Fruit fly (Drosophila melanogaster) whole organism, prepupa: Measurements from ENCODE around the gene Jon66Ci.
A peak's percentile ranks its signal among the peaks of the same experiment; 100 is the strongest.

Experiments used
- CG10669 ChIP-seq: fragments of 200-800 bp; sonication (Bioruptor generic); optimal IDR thresholded peaks from 3 replicates; lab custom pipeline; 2018; ENCODE audit warnings: missing biosample characterization, mild to moderate bottlenecking, missing genetic modification characterization, moderate library complexity
- CG11294 ChIP-seq: fragments of 200-800 bp; sonication (Bioruptor generic); IDR thresholded peaks from 2 replicates; pipeline ENCODE4 v1.3.6; 2022; ENCODE audit warnings: missing biosample characterization, missing genetic modification characterization
- CG11762 ChIP-seq: fragments of 200-800 bp; sonication (Bioruptor generic); optimal IDR thresholded peaks from 3 replicates; lab custom pipeline; 2016; ENCODE audit warnings: missing biosample characterization, missing genetic modification characterization; ENCODE audit not compliant: insufficient read depth
- CG11902 ChIP-seq: fragments of 200-800 bp; sonication (Bioruptor generic); optimal IDR thresholded peaks from 3 replicates; lab custom pipeline; 2016; ENCODE audit warnings: missing biosample characterization, missing genetic modification characterization
- CG15336 ChIP-seq: fragments of 200-800 bp; sonication (Bioruptor generic); IDR thresholded peaks from 2 replicates; pipeline ENCODE4 v1.3.6; 2022; ENCODE audit warnings: missing biosample characterization, missing genetic modification characterization
- CG1621 ChIP-seq: fragments of 200-800 bp; sonication (Bioruptor generic); optimal IDR thresholded peaks from 3 replicates; lab custom pipeline; 2018; ENCODE audit warnings: missing biosample characterization, mild to moderate bottlenecking, missing genetic modification characterization
- CG16779 ChIP-seq: fragments of 200-800 bp; sonication (Bioruptor generic); optimal IDR thresholded peaks from 3 replicates; lab custom pipeline; 2017; ENCODE audit warnings: missing biosample characterization, mild to moderate bottlenecking, missing genetic modification characterization
- CG3032 ChIP-seq: fragments of 200-800 bp; optimal IDR thresholded peaks from 2 replicates; lab custom pipeline; 2019; ENCODE audit warnings: missing biosample characterization, mild to moderate bottlenecking, missing genetic modification characterization, moderate library complexity
- CG34406 ChIP-seq: fragments of 200-800 bp; sonication (Bioruptor generic); optimal IDR thresholded peaks from 3 replicates; lab custom pipeline; 2016; ENCODE audit warnings: missing biosample characterization, missing genetic modification characterization
- CG6163 ChIP-seq: fragments of 200-800 bp; sonication (Bioruptor generic); IDR thresholded peaks from 3 replicates; pipeline ENCODE4 v1.3.6; 2022; ENCODE audit warnings: missing biosample characterization, missing genetic modification characterization
- CG6792 ChIP-seq: fragments of 200-800 bp; sonication (Bioruptor generic); optimal IDR thresholded peaks from 3 replicates; lab custom pipeline; 2016; ENCODE audit warnings: missing biosample characterization, missing genetic modification characterization
- CG6808 ChIP-seq: fragments of 200-800 bp; sonication (Bioruptor generic); optimal IDR thresholded peaks from 3 replicates; lab custom pipeline; 2017; ENCODE audit warnings: missing biosample characterization, missing genetic modification characterization, mild to moderate bottlenecking, moderate library complexity, missing genetic modification reagents
- CG6854 ChIP-seq: fragments of 200-800 bp; sonication (Bioruptor generic); optimal IDR thresholded peaks from 2 replicates; lab custom pipeline; 2017; ENCODE audit warnings: missing biosample characterization, mild to moderate bottlenecking, missing genetic modification characterization
- CG7368 ChIP-seq: fragments of 200-800 bp; sonication (Bioruptor generic); optimal IDR thresholded peaks from 3 replicates; lab custom pipeline; 2016; ENCODE audit warnings: missing biosample characterization, missing genetic modification characterization
- CG8319 ChIP-seq: fragments of 200-800 bp; sonication (Bioruptor generic); optimal IDR thresholded peaks from 3 replicates; lab custom pipeline; 2016; ENCODE audit warnings: missing biosample characterization, missing genetic modification characterization
- CG9139 ChIP-seq: fragments of 200-800 bp; sonication (Bioruptor generic); optimal IDR thresholded peaks from 3 replicates; lab custom pipeline; 2017; ENCODE audit warnings: missing biosample characterization, mild to moderate bottlenecking, missing genetic modification characterization
- Eip78C ChIP-seq: fragments of 200-800 bp; sonication (Bioruptor generic); peaks from one replicate; lab custom pipeline; 2016; ENCODE audit warnings: missing biosample characterization, missing genetic modification characterization
- Eip93F ChIP-seq: fragments of 200-800 bp; sonication (Bioruptor generic); optimal IDR thresholded peaks from 2 replicates; lab custom pipeline; 2016; ENCODE audit warnings: missing biosample characterization, mild to moderate bottlenecking, missing genetic modification characterization
- Ets96B ChIP-seq: fragments of 200-800 bp; optimal IDR thresholded peaks from 2 replicates; lab custom pipeline; 2019; ENCODE audit warnings: missing biosample characterization, mild to moderate bottlenecking, missing genetic modification characterization, moderate library complexity
- Gug ChIP-seq: fragments of 200-800 bp; sonication (Bioruptor generic); IDR thresholded peaks from 2 replicates; pipeline ENCODE4 v1.3.6; 2022; ENCODE audit warnings: missing biosample characterization, missing genetic modification characterization
- Hr38 ChIP-seq: sonication (Bioruptor generic); optimal IDR thresholded peaks from 2 replicates; lab custom pipeline; 2016; ENCODE audit warnings: missing biosample characterization, missing genetic modification characterization
- Hr39 ChIP-seq: fragments of 200-800 bp; sonication (Bioruptor generic); optimal IDR thresholded peaks from 2 replicates; lab custom pipeline; 2016; ENCODE audit warnings: missing biosample characterization, missing genetic modification characterization
- Hr4 ChIP-seq: fragments of 200-800 bp; sonication (Bioruptor generic); optimal IDR thresholded peaks from 3 replicates; lab custom pipeline; 2016; ENCODE audit warnings: missing biosample characterization, missing genetic modification characterization
- Lpt ChIP-seq: fragments of 200-800 bp; sonication (Bioruptor generic); optimal IDR thresholded peaks from 3 replicates; lab custom pipeline; 2016; ENCODE audit warnings: missing biosample characterization, missing genetic modification characterization
- Smox ChIP-seq: fragments of 200-800 bp; sonication (Bioruptor generic); optimal IDR thresholded peaks from 3 replicates; lab custom pipeline; 2016; ENCODE audit warnings: missing biosample characterization, missing genetic modification characterization
- Sox15 ChIP-seq: fragments of 200-800 bp; sonication (Bioruptor generic); optimal IDR thresholded peaks from 3 replicates; lab custom pipeline; 2016; ENCODE audit warnings: missing biosample characterization, missing genetic modification characterization
- cyc ChIP-seq: fragments of 200-800 bp; sonication (Bioruptor generic); optimal IDR thresholded peaks from 3 replicates; lab custom pipeline; 2016; ENCODE audit warnings: missing biosample characterization, missing genetic modification characterization
- dac ChIP-seq: fragments of 200-800 bp; sonication (Bioruptor generic); optimal IDR thresholded peaks from 2 replicates; lab custom pipeline; 2017; ENCODE audit warnings: missing biosample characterization, mild to moderate bottlenecking, missing genetic modification characterization
- dsx ChIP-seq: fragments of 200-800 bp; optimal IDR thresholded peaks from 3 replicates; lab custom pipeline; 2019; ENCODE audit warnings: missing biosample characterization, mild to moderate bottlenecking, missing genetic modification characterization, moderate library complexity; ENCODE audit not compliant: poor library complexity, severe bottlenecking
- esn ChIP-seq: fragments of 200-800 bp; sonication (Bioruptor generic); optimal IDR thresholded peaks from 2 replicates; lab custom pipeline; 2016; ENCODE audit warnings: missing biosample characterization, mild to moderate bottlenecking, missing genetic modification characterization, moderate library complexity
- lz ChIP-seq: fragments of 200-800 bp; sonication (Bioruptor generic); optimal IDR thresholded peaks from 3 replicates; lab custom pipeline; 2016; ENCODE audit warnings: missing biosample characterization, missing genetic modification characterization
- net ChIP-seq: fragments of 200-800 bp; sonication (Bioruptor generic); optimal IDR thresholded peaks from 3 replicates; lab custom pipeline; 2016; ENCODE audit warnings: missing biosample characterization, missing genetic modification characterization
- pdm3 ChIP-seq: fragments of 200-800 bp; sonication (Bioruptor generic); optimal IDR thresholded peaks from 3 replicates; lab custom pipeline; 2016; ENCODE audit warnings: missing biosample characterization, missing genetic modification characterization
- salr ChIP-seq, 2 experiments: fragments of 200-800 bp; sonication (Bioruptor generic); optimal IDR thresholded peaks; 3 replicates each; lab custom pipeline; 2016 to 2018; ENCODE audit warnings: missing biosample characterization in 2 of 2, missing genetic modification characterization in 2 of 2, mild to moderate bottlenecking in 1 of 2
- spab ChIP-seq: fragments of 200-800 bp; sonication (Bioruptor generic); optimal IDR thresholded peaks from 2 replicates; lab custom pipeline; 2017; ENCODE audit warnings: missing biosample characterization, mild to moderate bottlenecking, missing genetic modification characterization, missing genetic modification reagents
- svp ChIP-seq: fragments of 200-800 bp; sonication (Bioruptor generic); peaks from one replicate; lab custom pipeline; 2016; ENCODE audit warnings: missing biosample characterization, missing genetic modification characterization
- topi ChIP-seq: fragments of 200-800 bp; sonication (Bioruptor generic); optimal IDR thresholded peaks from 3 replicates; lab custom pipeline; 2016; ENCODE audit warnings: missing biosample characterization, missing genetic modification characterization

Gene Jon66Ci

DNA sequence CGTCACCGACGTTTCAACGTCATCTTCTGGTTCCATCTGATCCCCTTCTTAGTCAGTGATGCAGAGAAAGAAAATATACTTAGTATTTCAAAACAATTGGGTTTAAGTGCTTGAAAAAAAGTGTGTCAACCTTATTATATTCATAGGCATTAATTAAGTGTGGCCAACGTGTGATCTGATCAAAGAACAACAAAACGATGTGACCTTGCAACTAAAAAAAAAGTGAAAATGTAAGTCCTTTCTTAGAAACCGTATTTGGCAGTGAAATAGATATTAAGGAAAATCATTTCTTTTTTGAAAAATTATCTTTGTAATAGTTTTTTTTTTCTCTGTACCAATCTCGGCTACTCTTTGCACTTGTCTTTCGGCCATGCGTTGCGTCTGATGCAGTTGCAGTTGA, 6.3 kb upstream of the Jon66Ci start (continued):
- TF ChIP-seq CG6854: peak; percentile 28
- peak; percentile 56 for TF ChIP-seq CG9139 (GFP tag; lab: Kevin White, UChicago)
- TF ChIP-seq CG11762 (GFP tag; lab: Kevin White, UChicago): peak; percentile 85
- TF ChIP-seq net: peak; percentile 87
- peak; percentile 85 for TF ChIP-seq CG6808 (GFP tag; lab: Kevin White, UChicago)
- peak; percentile 81 for TF ChIP-seq CG11902
- TF ChIP-seq Sox15 (GFP tag; lab: Kevin White, UChicago): peak; percentile 78
- TF ChIP-seq CG6163 (GFP tag; lab: Robert Waterston, UW): peak; percentile 79
- TF ChIP-seq salr (GFP tag; optimal IDR thresholded peaks at IDR 0.05; lab: Kevin White, UChicago): peak; percentile 61 to 87
- peak; percentile 87 for TF ChIP-seq pdm3 (GFP tag; lab: Kevin White, UChicago)
- peak; percentile 78 for TF ChIP-seq CG7368
- TF ChIP-seq Lpt (GFP tag; lab: Kevin White, UChicago): peak; percentile 70
- peak; percentile 84 for TF ChIP-seq topi
- TF ChIP-seq Gug: peak; percentile 62
- no peak for TF ChIP-seq Eip93F (GFP tag; lab: Kevin White, UChicago)
- peak; percentile 89 for TF ChIP-seq svp (GFP tag; lab: Kevin White, UChicago)
- TF ChIP-seq spab (GFP tag; lab: Kevin White, UChicago): peak; percentile 74
- TF ChIP-seq Smox (GFP tag; lab: Kevin White, UChicago): peak; percentile 68
- peak; percentile 81 for TF ChIP-seq Hr4 (GFP tag; lab: Kevin White, UChicago)
- TF ChIP-seq esn (GFP tag; lab: Kevin White, UChicago): peak; percentile 82
- peak; percentile 83 for TF ChIP-seq CG34406 (GFP tag; lab: Kevin White, UChicago)
- TF ChIP-seq CG10669 (GFP tag; lab: Kevin White, UChicago): peak; percentile 84
- TF ChIP-seq CG11294 (GFP tag; lab: Robert Waterston, UW): peak; percentile 16; the same call in 1 of the 2 replicates

DNA sequence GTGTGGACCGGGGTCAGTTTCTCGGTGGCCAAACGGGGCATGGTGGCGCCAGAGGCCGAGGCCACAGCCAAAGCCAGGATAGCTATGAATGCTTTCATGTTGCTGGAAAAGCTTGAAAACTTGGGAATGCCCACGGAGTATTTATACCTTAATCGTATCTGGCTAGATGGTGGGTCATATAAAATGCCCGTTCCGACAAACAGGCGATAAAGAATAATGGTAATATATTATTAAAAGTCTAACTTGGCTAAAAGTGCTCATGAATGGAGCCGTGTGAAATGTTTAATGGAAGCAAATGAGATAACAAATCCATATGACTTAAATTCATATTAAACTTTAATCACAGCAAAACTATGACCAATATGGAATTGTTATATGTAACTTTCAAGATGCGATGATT, 2.2 kb downstream of the Jon66Ci start, which contains the start of gene Jon66Cii:
Gene Jon66Cii (minus strand): TSS at position 101 of the 400 bp plus-strand sequence.
- TF ChIP-seq CG1621 (tag; lab: Kevin White, UChicago): no peak
- no peak for TF ChIP-seq Eip78C
- TF ChIP-seq Lpt (GFP tag; lab: Kevin White, UChicago): no peak
- no peak for TF ChIP-seq lz (GFP tag; lab: Kevin White, UChicago)
- no peak for TF ChIP-seq Hr39 (GFP tag; lab: Kevin White, UChicago)
- no peak for TF ChIP-seq CG8319
- TF ChIP-seq topi: no peak
- no peak for TF ChIP-seq pdm3 (GFP tag; lab: Kevin White, UChicago)
- no peak for TF ChIP-seq Hr38 (GFP tag; lab: Kevin White, UChicago)
- no peak for TF ChIP-seq CG11294 (GFP tag; lab: Robert Waterston, UW)
- no peak for TF ChIP-seq CG3032
- no peak for TF ChIP-seq cyc (GFP tag; lab: Kevin White, UChicago)
- no peak for TF ChIP-seq CG16779 (tag; lab: Kevin White, UChicago)
- TF ChIP-seq CG6792: no peak
- no peak for TF ChIP-seq Ets96B (tag; lab: Kevin White, UChicago)
- no peak for TF ChIP-seq svp (GFP tag; lab: Kevin White, UChicago)
- TF ChIP-seq CG15336 (GFP tag; lab: Robert Waterston, UW): no peak
- no peak for TF ChIP-seq dac (GFP tag; lab: Kevin White, UChicago)

dm6 chr3L:8394132-8394531, 2.8 kb downstream of the Jon66Ci start:
- TF ChIP-seq dsx (GFP tag; lab: Kevin White, UChicago) (no peak), CG11294 (GFP tag; lab: Robert Waterston, UW) (no peak), CG34406 (GFP tag; lab: Kevin White, UChicago) (no peak), Lpt (GFP tag; lab: Kevin White, UChicago) (no peak), topi (no peak), esn (GFP tag; lab: Kevin White, UChicago) (no peak)
